Fruit fly (Drosophila melanogaster): ENCODE measurements around the gene Prosbeta7.

Gene Prosbeta7

dm6 chr3R:5367512-5368169 lies 9.5 kb upstream of the Prosbeta7 start (continued):
- no peak for TF ChIP-seq dmrt11E (tag; optimal IDR thresholded peaks at IDR 0.05)
- TF ChIP-seq Meics (GFP tag; optimal IDR thresholded peaks at IDR 0.05): peak; percentile 2
- peak in 1 of 2 experiments; percentile 85 for TF ChIP-seq crp (GFP tag; optimal IDR thresholded peaks at IDR 0.05)
- peak; percentile 56; the same call in 2 of the 3 replicates for TF ChIP-seq Aef1 (GFP tag; IDR thresholded peaks at IDR 0.05)
- no peak for TF ChIP-seq CG11085 (GFP tag; IDR thresholded peaks at IDR 0.05)
- peak; percentile 33; the same call in 1 of the 2 replicates for TF ChIP-seq HLH3B (GFP tag; IDR thresholded peaks at IDR 0.05)
- no peak for TF ChIP-seq CG9727 (GFP tag; optimal IDR thresholded peaks at IDR 0.05)
- TF ChIP-seq Max (GFP tag; optimal IDR thresholded peaks at IDR 0.05): no peak
- TF ChIP-seq CG13624 (GFP tag; optimal IDR thresholded peaks at IDR 0.05): no peak
- no peak for TF ChIP-seq CG4617 (GFP tag; optimal IDR thresholded peaks at IDR 0.05; ENCODE audit: borderline replicate concordance)
- peak; percentile 13; the same call in 1 of the 2 replicates for TF ChIP-seq MBD-R2 (GFP tag; IDR thresholded peaks at IDR 0.05)
- no peak for TF ChIP-seq CG16813 (GFP tag; IDR thresholded peaks at IDR 0.05; ENCODE audit: partially characterized antibody)
- TF ChIP-seq Fer1 (GFP tag; optimal IDR thresholded peaks at IDR 0.05): peak; percentile 58
- peak; percentile 31 for TF ChIP-seq tap (tag; optimal IDR thresholded peaks at IDR 0.05)
- TF ChIP-seq az2 (GFP tag; optimal IDR thresholded peaks at IDR 0.05): no peak
- TF ChIP-seq gce (GFP tag; IDR thresholded peaks at IDR 0.05): 0 out of 3 replicates have a peak, but pooled peaks have one; percentile 33
- no peak for TF ChIP-seq CG11696 (GFP tag; IDR thresholded peaks at IDR 0.05)
- no peak for TF ChIP-seq unpg (GFP tag; optimal IDR thresholded peaks at IDR 0.05)
- TF ChIP-seq ssp (GFP tag; IDR thresholded peaks at IDR 0.05): no peak
- TF ChIP-seq corto (GFP tag; optimal IDR thresholded peaks at IDR 0.05): no peak
- no peak for TF ChIP-seq gro (GFP tag; optimal IDR thresholded peaks at IDR 0.05)
- TF ChIP-seq CG6254 (GFP tag; optimal IDR thresholded peaks at IDR 0.05): no peak
- TF ChIP-seq eyg (GFP tag; optimal IDR thresholded peaks at IDR 0.05): no peak
- no peak for TF ChIP-seq CG10366 (GFP tag; IDR thresholded peaks at IDR 0.05)
- no peak for TF ChIP-seq CG14710 (tag; optimal IDR thresholded peaks at IDR 0.05)
- no peak for TF ChIP-seq Lpt (GFP tag; optimal IDR thresholded peaks at IDR 0.05)
- TF ChIP-seq Taf1 (GFP tag; IDR thresholded peaks at IDR 0.05): peak; percentile 15; the same call in 1 of the 2 replicates
- TF ChIP-seq CG14965 (GFP tag; optimal IDR thresholded peaks at IDR 0.05; ENCODE audit: borderline replicate concordance): no peak
- peak; percentile 35; the same call in 1 of the 2 replicates for TF ChIP-seq CG14014 (GFP tag; IDR thresholded peaks at IDR 0.05)
- TF ChIP-seq wor (GFP tag; IDR thresholded peaks at IDR 0.05): no peak
- TF ChIP-seq D19A (tag; optimal IDR thresholded peaks at IDR 0.05): peak; percentile 22
- peak; percentile 28; the same call in 1 of the 2 replicates for TF ChIP-seq sna (GFP tag; IDR thresholded peaks at IDR 0.05; ENCODE audit: partially characterized antibody)
- TF ChIP-seq hkb (optimal IDR thresholded peaks at IDR 0.05): no peak
- no peak for TF ChIP-seq hkb (GFP tag; IDR thresholded peaks at IDR 0.05)
- peak; percentile 19; the same call in 1 of the 2 replicates for TF ChIP-seq Adf1 (GFP tag; IDR thresholded peaks at IDR 0.05)
- TF ChIP-seq disco-r (GFP tag; optimal IDR thresholded peaks at IDR 0.05): no peak
- no peak for TF ChIP-seq Tbp (GFP tag; optimal IDR thresholded peaks at IDR 0.05)
- TF ChIP-seq CG34376 (GFP tag; optimal IDR thresholded peaks at IDR 0.05): peak; percentile 64
- 0 out of 2 replicates have a peak, but pooled peaks have one; percentile 13 for TF ChIP-seq unc-4 (GFP tag; IDR thresholded peaks at IDR 0.05; ENCODE audit: partially characterized antibody)
- no peak for TF ChIP-seq CG16863 (GFP tag; optimal IDR thresholded peaks at IDR 0.05)
- TF ChIP-seq crol (GFP tag; IDR thresholded peaks at IDR 0.05): peak; percentile 98
- TF ChIP-seq CG14441 (GFP tag; IDR thresholded peaks at IDR 0.05): peak; percentile 31; the same call in 1 of the 2 replicates
- TF ChIP-seq CG34224 (GFP tag; IDR thresholded peaks at IDR 0.05; ENCODE audit: partially characterized antibody): peak; percentile 37; the same call in 2 of the 3 replicates
- peak; percentile 36 for TF ChIP-seq CG12071 (GFP tag; optimal IDR thresholded peaks at IDR 0.05)
- no peak for TF ChIP-seq CG31365 (tag; optimal IDR thresholded peaks at IDR 0.05)
- no peak for TF ChIP-seq tll (GFP tag; optimal IDR thresholded peaks at IDR 0.05)
- TF ChIP-seq CG6854 (GFP tag; optimal IDR thresholded peaks at IDR 0.05): no peak
- no peak for TF ChIP-seq CG6175 (GFP tag; IDR thresholded peaks at IDR 0.05)
- TF ChIP-seq CG18262 (tag; optimal IDR thresholded peaks at IDR 0.05): no peak
